Fruit fly (Drosophila melanogaster) whole organism: ENCODE results near the gene nur.

ENCODE experiments used
- Dll ChIP-seq: fragments of >200 bp; optimal IDR thresholded peaks from 2 replicates; lab custom pipeline; 2017
- psq ChIP-seq: fragments of >200 bp; optimal IDR thresholded peaks from 2 replicates; lab custom pipeline; 2017

DNA sequence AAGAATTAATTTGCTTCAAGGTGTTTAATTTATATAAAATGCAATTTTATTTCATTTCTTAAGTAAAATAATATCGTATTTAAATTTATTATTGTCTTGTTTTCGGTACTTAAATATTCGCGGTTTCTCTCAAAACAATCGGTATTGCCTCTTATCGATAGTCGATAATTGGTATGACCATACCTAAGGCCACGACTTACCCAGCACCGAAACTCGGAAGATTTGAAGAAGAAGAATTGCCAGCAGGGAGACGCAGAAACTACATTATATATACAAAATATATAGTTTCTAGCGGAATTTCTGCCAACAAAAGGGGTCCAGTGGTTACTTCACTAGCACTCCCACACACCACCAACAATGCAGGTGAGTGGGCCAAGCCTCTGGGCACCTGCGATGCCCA is 34.9 kb downstream of the nur start:
- TF ChIP-seq psq (no peak), Dll (no peak)
